Worm (Caenorhabditis elegans) whole organism, midembryonic: ENCODE measurements around the gene F57G12.2.

Experiments used
- T22C8.4 ChIP-seq: fragments of 200-800 bp; sonication (Bioruptor generic); IDR thresholded peaks from 2 replicates; pipeline ENCODE4 v1.3.6; 2022; ENCODE audit warnings: missing genetic modification characterization, missing compliant biosample characterization
- cog-1 ChIP-seq: sonication (generic microtip); optimal IDR thresholded peaks from 2 replicates; lab custom pipeline; 2016; ENCODE audit warnings: missing genetic modification characterization, missing compliant biosample characterization
- flt-1 ChIP-seq: fragments of 200-800 bp; sonication (Bioruptor generic); IDR thresholded peaks from 2 replicates; pipeline ENCODE4 v1.3.6; 2022; ENCODE audit warnings: missing genetic modification characterization, missing compliant biosample characterization
- tab-1 ChIP-seq: fragments of 200-800 bp; sonication (Bioruptor generic); IDR thresholded peaks from 2 replicates; pipeline ENCODE4 v1.3.6; 2022; ENCODE audit warnings: missing genetic modification characterization, missing compliant biosample characterization

DNA sequence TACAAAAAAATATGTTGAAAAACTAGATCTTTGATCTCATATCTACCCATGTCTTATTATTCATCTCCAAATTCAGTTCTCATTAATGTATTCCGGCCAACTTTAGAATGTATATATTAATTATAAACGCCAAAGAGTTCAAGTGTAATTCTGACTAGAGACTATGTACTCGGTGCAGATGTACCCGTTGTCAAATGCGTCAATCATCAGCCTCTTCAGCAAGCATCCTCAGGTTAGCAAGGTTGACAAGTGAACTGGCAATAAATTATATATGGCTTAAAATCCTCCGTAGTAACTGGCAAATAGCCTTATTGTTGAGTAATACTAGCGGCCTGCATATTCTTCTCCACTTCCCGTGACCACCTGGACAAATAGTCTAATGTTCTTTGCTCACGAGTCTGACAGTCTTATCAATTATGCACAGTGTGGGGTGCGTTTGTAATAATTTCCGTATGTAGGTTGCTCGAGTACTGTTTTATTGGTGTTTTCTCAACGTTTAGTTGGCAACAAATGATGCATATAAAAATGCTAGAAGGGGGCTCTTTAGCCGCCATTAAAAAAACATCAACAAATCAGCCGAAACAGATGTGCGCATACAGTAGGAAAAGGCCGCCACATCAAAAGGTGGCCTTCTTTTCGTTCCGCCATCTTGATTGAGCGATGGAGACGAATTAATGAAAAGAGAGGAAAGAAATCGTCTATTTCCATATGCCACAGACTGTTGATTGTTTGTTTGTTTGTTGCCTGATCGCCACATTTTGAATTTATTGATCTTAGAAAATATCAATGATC is 28.6 kb upstream of the F57G12.2 start:
- TF ChIP-seq tab-1 (GFP tag; lab: Robert Waterston, UW) (no peak), flt-1 (GFP tag; lab: Robert Waterston, UW) (no peak), cog-1 (tag; lab: Kevin White, UChicago) (no peak), T22C8.4 (no peak)
